Worm (Caenorhabditis elegans): ENCODE data around the gene irld-9.

irld-9 gene

ce11 chrII:1709959-1710358 is 28.8 kb downstream of the irld-9 start, which contains the start of gene fbxa-184:
TSS of gene fbxa-184 (plus strand) at chrII:1710259.
- no peak for TF ChIP-seq F16B12.6 (tag; optimal IDR thresholded peaks at IDR 0.05)
- TF ChIP-seq dsc-1 (tag; optimal IDR thresholded peaks at IDR 0.05): no peak
- TF ChIP-seq ets-5 (GFP tag; IDR thresholded peaks at IDR 0.05): no peak

- TF ChIP-seq xbp-1 (tag; optimal IDR thresholded peaks at IDR 0.05): no peak
- no peak for TF ChIP-seq hlh-17 (GFP tag; optimal IDR thresholded peaks at IDR 0.05; ENCODE audit: borderline replicate concordance)
- TF ChIP-seq snu-23 (GFP tag; optimal IDR thresholded peaks at IDR 0.05): no peak
- TF ChIP-seq nhr-19 (GFP tag; conservative IDR thresholded peaks at IDR 0.05): no peak
- TF ChIP-seq blmp-1 (tag; optimal IDR thresholded peaks at IDR 0.05): no peak
- no peak for TF ChIP-seq nhr-47 (tag; optimal IDR thresholded peaks at IDR 0.05)
- TF ChIP-seq nhr-28 (tag; optimal IDR thresholded peaks at IDR 0.05): no peak
- TF ChIP-seq lin-39 (tag; optimal IDR thresholded peaks at IDR 0.05): no peak
These were observed 32.4 kb downstream of the irld-9 start, which contains the start of gene sdz-18 for ce11 chrII:1706385-1706784. TSS of gene sdz-18 (minus strand) at chrII:1706485.

DNA sequence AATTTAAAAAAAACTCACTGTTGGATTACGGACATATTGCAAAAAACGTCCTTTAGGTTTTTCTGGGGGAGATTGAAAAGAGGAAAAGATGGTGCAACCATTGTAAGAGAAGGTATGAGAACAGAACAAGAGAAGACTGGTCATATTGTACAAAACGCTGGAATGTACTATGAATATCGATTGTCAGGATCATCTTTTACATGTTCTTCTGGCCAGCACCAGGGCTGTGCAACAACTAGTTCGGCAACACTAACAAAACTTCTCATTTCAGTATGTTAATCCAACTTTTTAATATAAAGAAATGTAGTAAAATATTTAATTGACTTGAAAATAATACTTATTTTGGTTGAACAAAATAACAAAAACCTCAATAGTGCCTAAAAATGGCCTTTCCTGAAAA is 35.4 kb downstream of the irld-9 start, which contains the start of gene fbxb-47:
Gene fbxb-47, minus strand, starts transcription at position 101 of the 400 bp plus-strand sequence.
- TF ChIP-seq lir-3 (tag; optimal IDR thresholded peaks at IDR 0.05; ENCODE audit: poor library complexity): no peak
- no peak for TF ChIP-seq grh-1 (GFP tag; IDR thresholded peaks at IDR 0.05)
- TF ChIP-seq ceh-8 (GFP tag; optimal IDR thresholded peaks at IDR 0.05): no peak
- TF ChIP-seq pax-3 (tag; optimal IDR thresholded peaks at IDR 0.05): no peak
- no peak for TF ChIP-seq nhr-85 (tag)
- TF ChIP-seq lsy-2 (tag; optimal IDR thresholded peaks at IDR 0.05): no peak
- TF ChIP-seq ets-5 (GFP tag; IDR thresholded peaks at IDR 0.05): no peak
- TF ChIP-seq aly-2 (tag; optimal IDR thresholded peaks at IDR 0.05): no peak
- TF ChIP-seq ztf-4 (tag; optimal IDR thresholded peaks at IDR 0.05): no peak
- TF ChIP-seq mef-2 (tag; optimal IDR thresholded peaks at IDR 0.05): no peak
- no peak for TF ChIP-seq mep-1 (tag; optimal IDR thresholded peaks at IDR 0.05)
- TF ChIP-seq elt-2 (tag; optimal IDR thresholded peaks at IDR 0.05): no peak
- no peak for TF ChIP-seq lin-13 (GFP tag; optimal IDR thresholded peaks at IDR 0.05)
- TF ChIP-seq efl-3 (GFP tag; optimal IDR thresholded peaks at IDR 0.05): no peak
- TF ChIP-seq ceh-82 (tag; optimal IDR thresholded peaks at IDR 0.05): no peak
- no peak for TF ChIP-seq alr-1 (tag; optimal IDR thresholded peaks at IDR 0.05; ENCODE audit: borderline replicate concordance)

ce11 chrII:1695861-1696260 is 42.9 kb downstream of the irld-9 start, which contains the start of gene F58E1.13:
TSS of gene F58E1.13 (minus strand) at chrII:1695872.
- TF ChIP-seq nhr-71 (tag; optimal IDR thresholded peaks at IDR 0.05) (no peak), ces-1 (GFP tag; optimal IDR thresholded peaks at IDR 0.05) (no peak), grh-1 (GFP tag; IDR thresholded peaks at IDR 0.05) (no peak), pqm-1 (tag; optimal IDR thresholded peaks at IDR 0.05) (no peak), nhr-76 (tag; optimal IDR thresholded peaks at IDR 0.05) (no peak), nhr-47 (tag; optimal IDR thresholded peaks at IDR 0.05) (no peak), blmp-1 (tag; optimal IDR thresholded peaks at IDR 0.05) (no peak)

ce11 chrII:1694530-1694929 is 44.2 kb downstream of the irld-9 start, which contains the start of gene fbxc-26:
TSS of gene fbxc-26 (minus strand) at chrII:1694630.
- TF ChIP-seq ztf-4 (tag; optimal IDR thresholded peaks at IDR 0.05) (no peak), mef-2 (tag; optimal IDR thresholded peaks at IDR 0.05) (no peak), egl-27 (tag; optimal IDR thresholded peaks at IDR 0.05) (no peak), sptf-1 (tag; optimal IDR thresholded peaks at IDR 0.05) (no peak), skn-1 (tag; optimal IDR thresholded peaks at IDR 0.05) (no peak), ets-5 (GFP tag; IDR thresholded peaks at IDR 0.05) (no peak), egl-13 (tag; optimal IDR thresholded peaks at IDR 0.05) (no peak)
